Fruit fly (Drosophila melanogaster): ENCODE measurements around the gene Alp5.

- TF ChIP-seq pan (optimal IDR thresholded peaks at IDR 0.05) = no peak
- TF ChIP-seq CG8478 (optimal IDR thresholded peaks at IDR 0.05) = no peak
These were observed 30.1 kb downstream of the Alp5 start for dm6 chr3R:20976649-20977048.
